Worm (Caenorhabditis elegans) whole organism, midembryonic: ENCODE data around the gene ric-8.
A peak's percentile ranks its signal among the peaks of the same experiment; 100 is the strongest.
"Not testable (repeated sequence)": the region's sequence is repeated elsewhere in the genome, so short reads cannot be mapped to it uniquely, and the experiment has no call there.

Source experiments
- T22C8.4 ChIP-seq: fragments of 200-800 bp; sonication (Bioruptor generic); IDR thresholded peaks from 2 replicates; pipeline ENCODE4 v1.3.6; 2022; ENCODE audit warnings: missing genetic modification characterization, missing compliant biosample characterization
- cog-1 ChIP-seq: sonication (generic microtip); optimal IDR thresholded peaks from 2 replicates; lab custom pipeline; 2016; ENCODE audit warnings: missing genetic modification characterization, missing compliant biosample characterization
- flt-1 ChIP-seq: fragments of 200-800 bp; sonication (Bioruptor generic); IDR thresholded peaks from 2 replicates; pipeline ENCODE4 v1.3.6; 2022; ENCODE audit warnings: missing genetic modification characterization, missing compliant biosample characterization
- klf-2 ChIP-seq: fragments of 200-800 bp; sonication (Bioruptor generic); conservative IDR thresholded peaks from 2 replicates; pipeline ENCODE4 v1.3.6; 2022; ENCODE audit warnings: missing genetic modification reagents, missing genetic modification characterization, missing compliant biosample characterization
- med-1 ChIP-seq: sonication (generic microtip); optimal IDR thresholded peaks from 2 replicates; lab custom pipeline; 2017; ENCODE audit warnings: missing genetic modification characterization, mild to moderate bottlenecking, missing compliant biosample characterization, antibody characterized with exemption, missing genetic modification reagents; ENCODE audit not compliant: insufficient read depth
- ref-1 ChIP-seq: fragments of 200-800 bp; sonication (Bioruptor generic); conservative IDR thresholded peaks from 2 replicates; pipeline ENCODE4 v1.3.6; 2022; ENCODE audit warnings: missing genetic modification reagents, missing genetic modification characterization, missing compliant biosample characterization
- tab-1 ChIP-seq: fragments of 200-800 bp; sonication (Bioruptor generic); IDR thresholded peaks from 2 replicates; pipeline ENCODE4 v1.3.6; 2022; ENCODE audit warnings: missing genetic modification characterization, missing compliant biosample characterization
- ztf-23 ChIP-seq: fragments of 200-800 bp; sonication (Bioruptor generic); IDR thresholded peaks from 2 replicates; pipeline ENCODE4 v1.3.6; 2022; ENCODE audit warnings: missing genetic modification reagents, missing genetic modification characterization, missing compliant biosample characterization
- ztf-29 ChIP-seq: fragments of 200-800 bp; sonication (Bioruptor generic); IDR thresholded peaks from 2 replicates; pipeline ENCODE4 v1.3.6; 2022; ENCODE audit warnings: missing genetic modification reagents, missing genetic modification characterization, missing compliant biosample characterization

ric-8 gene

DNA sequence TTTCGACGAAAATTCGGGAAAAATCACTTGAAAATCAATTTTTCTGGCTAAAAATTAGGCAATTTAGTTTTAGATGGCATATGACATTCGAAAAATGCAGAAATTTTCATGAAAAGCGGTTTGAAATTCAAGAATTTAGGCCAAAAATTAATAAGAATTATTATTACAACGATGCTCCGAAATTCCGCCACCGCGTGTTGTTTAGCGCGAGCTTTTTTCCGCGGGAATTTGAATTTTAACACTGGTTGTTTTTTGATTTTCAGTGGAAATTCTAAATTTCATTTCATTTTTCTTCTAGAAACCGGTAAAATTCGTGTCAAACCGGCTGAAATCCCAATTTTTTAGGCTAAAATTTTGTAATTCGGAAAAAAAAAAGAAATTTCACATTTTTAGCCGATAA lies 27.9 kb downstream of the ric-8 start:
- TF ChIP-seq ztf-23 (GFP tag; lab: Robert Waterston, UW) (no peak), T22C8.4 (GFP tag; lab: Robert Waterston, UW) (no peak), flt-1 (GFP tag; lab: Robert Waterston, UW) (no peak), tab-1 (GFP tag; lab: Robert Waterston, UW) (no peak), ztf-29 (GFP tag; lab: Robert Waterston, UW) (no peak), klf-2 (GFP tag; lab: Robert Waterston, UW) (no peak), cog-1 (tag; lab: Kevin White, UChicago) (no peak), ref-1 (GFP tag; lab: Robert Waterston, UW) (no peak), med-1 (GFP tag; lab: Kevin White, UChicago) (no peak)

DNA sequence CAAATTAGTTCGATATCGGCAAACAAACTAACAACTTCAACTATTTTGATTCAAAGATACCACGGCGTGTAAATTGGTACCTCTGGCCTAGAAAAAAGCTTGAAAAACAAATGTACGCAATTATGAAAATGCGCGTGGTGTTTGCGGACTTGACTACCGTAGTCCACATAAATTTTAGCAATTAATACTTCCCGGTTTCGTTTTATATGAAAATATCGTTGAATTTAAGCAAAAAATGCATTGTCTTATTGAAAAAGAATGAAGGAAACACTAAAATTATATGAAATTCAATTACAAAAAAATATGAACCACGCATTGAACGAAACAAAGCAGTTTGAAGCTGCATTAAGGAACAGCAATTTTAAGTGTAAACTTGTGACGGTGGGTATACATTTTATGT lies 32.1 kb downstream of the ric-8 start, which contains the start of gene gpx-4:
Gene gpx-4 (minus strand): TSS at position 101 of the 400 bp plus-strand sequence.
- TF ChIP-seq tab-1 (GFP tag; lab: Robert Waterston, UW); ref-1 (GFP tag; lab: Robert Waterston, UW); cog-1 (tag; lab: Kevin White, UChicago): not testable (repeated sequence)

DNA sequence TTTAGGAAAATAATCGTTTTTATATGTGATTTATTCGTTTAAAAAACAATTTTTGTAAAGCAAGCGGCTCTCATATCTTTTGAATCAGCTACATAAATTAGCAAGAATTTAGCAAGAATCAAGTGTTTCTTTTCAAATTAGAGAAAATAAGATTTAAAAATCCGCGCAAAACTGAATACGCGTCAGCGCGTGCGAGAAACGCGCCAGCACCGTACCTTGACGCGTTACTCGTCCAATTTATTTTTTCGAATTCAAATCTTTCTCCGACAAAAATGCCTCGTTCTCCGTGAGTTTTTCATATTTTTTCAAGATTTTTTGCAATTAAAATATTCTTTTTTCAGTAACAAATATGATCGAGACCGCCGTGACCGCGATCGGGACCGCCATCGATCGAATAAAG lies 33.5 kb downstream of the ric-8 start, which contains the start of gene Y94H6A.3:
Gene Y94H6A.3 (plus strand): TSS at position 232 of the 400 bp plus-strand sequence.
- TF ChIP-seq ztf-23 (GFP tag; lab: Robert Waterston, UW) (0 out of 2 replicates have a peak, but pooled peaks have one; percentile 54), cog-1 (tag; lab: Kevin White, UChicago) (no peak), tab-1 (GFP tag; lab: Robert Waterston, UW) (no peak), flt-1 (GFP tag; lab: Robert Waterston, UW) (no peak; the same call in 1 of the 2 replicates), ref-1 (GFP tag; lab: Robert Waterston, UW) (no peak), T22C8.4 (GFP tag; lab: Robert Waterston, UW) (no peak), med-1 (GFP tag; lab: Kevin White, UChicago) (no peak), klf-2 (GFP tag; lab: Robert Waterston, UW) (no peak)

DNA sequence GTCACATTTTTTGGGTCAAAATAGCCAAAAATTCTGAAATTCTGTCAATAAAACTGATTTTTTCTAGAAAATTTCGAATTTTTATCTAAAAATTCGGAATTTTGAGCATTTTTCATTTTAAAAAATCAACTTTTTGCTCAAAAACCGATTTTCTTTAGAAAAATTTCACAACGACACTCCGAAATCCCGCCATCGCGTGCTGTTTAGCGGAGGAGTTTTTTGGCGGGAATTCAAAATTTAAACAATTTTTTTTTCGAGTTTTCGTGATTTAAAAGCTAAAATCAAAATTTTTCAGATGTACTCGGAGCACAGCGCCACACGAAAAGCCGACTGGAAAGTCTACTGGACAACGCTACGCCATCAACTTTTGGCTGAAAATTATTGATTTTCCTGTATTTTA lies 34.9 kb downstream of the ric-8 start:
- TF ChIP-seq cog-1 (tag; lab: Kevin White, UChicago) (no peak), med-1 (GFP tag; lab: Kevin White, UChicago) (no peak), ztf-29 (GFP tag; lab: Robert Waterston, UW) (no peak), flt-1 (GFP tag; lab: Robert Waterston, UW) (no peak), tab-1 (GFP tag; lab: Robert Waterston, UW) (no peak), T22C8.4 (GFP tag; lab: Robert Waterston, UW) (no peak), klf-2 (GFP tag; lab: Robert Waterston, UW) (no peak), ref-1 (GFP tag; lab: Robert Waterston, UW) (no peak), ztf-23 (GFP tag; lab: Robert Waterston, UW) (no peak)

DNA sequence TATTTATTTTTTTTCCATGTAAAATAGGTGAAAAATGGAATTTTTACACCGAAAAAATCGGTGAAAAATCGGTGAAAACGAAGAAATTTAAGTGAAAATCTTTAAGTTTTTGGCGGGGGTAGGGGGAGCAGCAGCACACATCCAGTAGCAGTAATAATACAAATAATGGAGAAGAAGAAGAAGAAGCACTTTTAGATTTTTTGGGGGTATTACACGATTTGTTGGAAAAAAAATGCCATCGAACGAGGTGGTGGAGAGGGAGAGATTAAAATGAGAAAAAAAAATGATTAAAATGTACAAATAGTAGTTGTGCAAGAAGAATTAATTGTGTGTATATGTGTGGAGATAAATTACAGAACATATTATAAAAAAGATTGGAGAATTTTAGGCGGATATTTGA lies 35.4 kb downstream of the ric-8 start:
- TF ChIP-seq cog-1 (tag; lab: Kevin White, UChicago) (no peak), tab-1 (GFP tag; lab: Robert Waterston, UW) (no peak), med-1 (GFP tag; lab: Kevin White, UChicago) (no peak)

DNA sequence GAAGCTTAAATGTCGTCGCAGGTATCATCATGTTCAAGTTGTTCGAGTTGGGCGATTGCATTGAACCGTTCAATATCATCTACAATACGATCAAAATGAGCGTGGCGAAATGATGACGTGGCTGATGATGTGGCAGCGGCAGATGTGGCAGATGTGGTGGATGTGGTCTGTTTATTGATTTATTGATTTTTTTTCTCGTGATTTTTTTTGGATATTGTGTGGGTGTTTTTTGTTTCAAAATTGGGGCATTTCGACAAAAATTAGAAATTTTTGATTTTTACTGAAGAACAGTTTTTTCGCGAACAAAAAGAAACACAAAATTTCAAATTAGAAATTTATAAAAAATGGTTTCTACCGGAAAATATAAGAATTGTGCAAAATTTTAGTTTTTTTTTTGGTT lies 37.5 kb downstream of the ric-8 start:
- TF ChIP-seq ref-1 (GFP tag; lab: Robert Waterston, UW) (no peak), T22C8.4 (GFP tag; lab: Robert Waterston, UW) (peak; percentile 70)

DNA sequence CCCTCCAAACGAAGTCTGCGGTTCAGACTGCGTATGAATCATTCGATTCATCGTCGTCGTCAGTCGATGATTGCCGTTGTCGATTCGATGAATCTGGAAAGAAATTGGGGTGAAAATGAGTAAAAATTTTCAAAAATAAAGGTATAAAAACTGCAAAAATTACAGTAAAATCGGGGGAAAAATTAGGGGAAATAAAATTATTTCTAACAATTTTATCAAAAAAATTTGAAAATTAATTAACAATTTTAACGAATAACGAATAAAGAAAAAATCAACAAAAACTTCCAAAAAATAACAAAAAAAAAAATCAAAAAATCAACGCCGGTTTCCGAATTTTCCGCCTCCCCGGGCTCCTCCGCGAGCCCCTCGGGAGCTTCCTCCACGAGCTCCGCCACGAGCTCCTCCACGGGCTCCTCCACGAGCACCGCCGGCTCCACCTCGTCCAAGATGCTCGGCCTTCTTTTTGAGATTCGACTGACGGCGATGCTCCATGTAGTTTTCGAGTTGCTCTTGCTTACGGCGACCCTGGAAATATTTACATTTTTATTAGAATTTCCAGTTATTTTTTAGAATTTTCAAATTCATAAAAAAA lies 46.0 kb downstream of the ric-8 start, which contains the start of gene egrh-3:
Gene egrh-3 (minus strand): TSS at position 51 of the 592 bp plus-strand sequence.
- TF ChIP-seq flt-1 (GFP tag; lab: Robert Waterston, UW) (no peak), ref-1 (GFP tag; lab: Robert Waterston, UW) (no peak)
